In the genomic region with DNA sequence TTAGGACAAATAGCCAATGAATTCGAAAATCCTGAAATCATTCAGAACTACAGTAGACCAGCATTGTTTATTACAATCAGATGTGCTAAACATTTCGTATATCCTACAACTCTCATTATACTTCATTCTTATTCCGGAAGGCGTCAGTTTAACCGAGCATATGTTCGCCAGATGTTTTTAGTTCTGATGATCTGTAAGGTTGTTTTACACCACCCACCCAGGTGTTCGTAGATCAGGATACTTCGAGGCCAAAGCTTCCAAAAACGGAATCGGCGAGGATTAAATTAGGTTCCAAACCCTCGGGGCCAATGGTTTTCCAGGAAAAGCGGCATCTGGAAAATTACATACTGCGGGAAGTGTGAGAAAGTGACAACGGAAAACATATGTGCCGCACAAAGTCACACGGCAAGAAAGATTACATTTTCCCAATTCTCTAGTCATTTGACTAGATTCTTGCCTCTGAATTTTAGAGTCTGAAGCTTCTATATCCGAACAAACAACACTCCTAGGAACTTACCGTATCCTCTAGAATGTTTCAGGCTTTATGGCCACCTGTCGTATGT, we compare ENCODE assay signal across 1 worm cellular context.
A peak's percentile ranks its signal among the peaks of the same experiment; 100 is the strongest.
TF ChIP-seq lines count a peak whose summit lies in the region.

No protein-coding gene starts in this region.

TF ChIP-seq in whole organism, L1 larva, 84 proteins besides CTCF, POLR2A, EP300 and RAD21 (continued from another document):
- peak in 1 of 2 experiments; percentile 13 for TF ChIP-seq lsy-2 (tag; optimal IDR thresholded peaks at IDR 0.05; lab: Kevin White, UChicago)
- TF ChIP-seq nhr-11 (tag; optimal IDR thresholded peaks at IDR 0.05; lab: Kevin White, UChicago): no peak
- peak; percentile 59 for TF ChIP-seq lin-14 (GFP tag; optimal IDR thresholded peaks at IDR 0.05; lab: Kevin White, UChicago)
- TF ChIP-seq unc-86 (tag; optimal IDR thresholded peaks at IDR 0.05; lab: Kevin White, UChicago): no peak
- TF ChIP-seq fkh-8 (tag; optimal IDR thresholded peaks at IDR 0.05; lab: Kevin White, UChicago): peak; percentile 81
- no peak for TF ChIP-seq swsn-7 (tag; optimal IDR thresholded peaks at IDR 0.05; lab: Kevin White, UChicago)
- TF ChIP-seq rnt-1 (tag; optimal IDR thresholded peaks at IDR 0.05; lab: Kevin White, UChicago): peak; percentile 5
- TF ChIP-seq nhr-20 (tag; optimal IDR thresholded peaks at IDR 0.05; lab: Kevin White, UChicago): peak; percentile 49
